Worm (Caenorhabditis elegans) whole organism, L3 larva: Measurements from ENCODE around the gene nhr-272.

ENCODE experiments used
- ZK546.5 ChIP-seq: sonication (generic microtip); optimal IDR thresholded peaks from 2 replicates; lab custom pipeline; 2017; ENCODE audit warnings: missing biosample characterization, missing genetic modification characterization
- ceh-82 ChIP-seq: fragments of 150-350 bp; optimal IDR thresholded peaks from 2 replicates; lab custom pipeline; 2014; ENCODE audit warnings: missing biosample characterization, missing genetic modification characterization
- egl-27 ChIP-seq: sonication (generic microtip); optimal IDR thresholded peaks from 4 replicates; lab custom pipeline; 2017; ENCODE audit warnings: missing biosample characterization, missing genetic modification reagents, missing genetic modification characterization
- elt-2 ChIP-seq: sonication (generic microtip); optimal IDR thresholded peaks from 2 replicates; lab custom pipeline; 2016; ENCODE audit warnings: missing genetic modification reagents, mild to moderate bottlenecking, missing genetic modification characterization, missing compliant biosample characterization
- nhr-11 ChIP-seq: fragments of 150-350 bp; optimal IDR thresholded peaks from 2 replicates; lab custom pipeline; 2014; ENCODE audit warnings: missing biosample characterization, missing genetic modification characterization
- nhr-237 ChIP-seq: fragments of 150-350 bp; optimal IDR thresholded peaks from 2 replicates; lab custom pipeline; 2014; ENCODE audit warnings: missing biosample characterization, missing genetic modification characterization
- nhr-76 ChIP-seq: fragments of 150-350 bp; sonication (generic microtip); optimal IDR thresholded peaks from 5 replicates; lab custom pipeline; 2014; ENCODE audit warnings: missing biosample characterization, missing genetic modification characterization
- pha-4 ChIP-seq: fragments of 150-350 bp; optimal IDR thresholded peaks from 2 replicates; lab custom pipeline; 2014; ENCODE audit warnings: missing biosample characterization, missing genetic modification reagents, missing genetic modification characterization
- pqm-1 ChIP-seq: fragments of 150-350 bp; optimal IDR thresholded peaks from 2 replicates; lab custom pipeline; 2017; ENCODE audit warnings: missing biosample characterization, missing genetic modification characterization, inconsistent platforms
- skn-1 ChIP-seq: fragments of 150-350 bp; optimal IDR thresholded peaks from 2 replicates; lab custom pipeline; 2014; ENCODE audit warnings: missing biosample characterization, missing genetic modification characterization
- ztf-11 ChIP-seq: fragments of 150-350 bp; optimal IDR thresholded peaks from 2 replicates; lab custom pipeline; 2014; ENCODE audit warnings: missing biosample characterization, missing genetic modification characterization

DNA sequence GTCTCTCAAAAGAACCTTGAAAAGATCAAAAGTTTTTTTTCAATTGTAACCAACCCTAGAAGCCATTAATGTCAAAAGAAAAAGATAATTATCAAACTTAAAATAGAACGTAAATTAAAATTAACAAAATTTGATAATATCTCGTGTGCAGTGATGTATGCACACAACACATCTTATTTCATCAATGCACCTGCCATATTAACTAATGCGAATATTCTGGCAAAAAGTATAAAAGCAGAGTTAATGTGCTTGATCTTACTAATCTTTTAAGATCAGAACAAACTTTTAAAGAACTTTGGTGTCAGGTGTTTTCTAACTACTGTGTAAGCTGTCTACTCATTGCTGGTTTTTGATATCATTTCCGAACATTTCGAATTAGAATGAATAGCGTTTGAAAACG is 1.9 kb downstream of the nhr-272 start:
- no peak for TF ChIP-seq elt-2 (tag; lab: Kevin White, UChicago)
- TF ChIP-seq nhr-11 (tag; lab: Kevin White, UChicago) = no peak
- no peak for TF ChIP-seq nhr-76 (tag; lab: Kevin White, UChicago)
- no peak for TF ChIP-seq ZK546.5 (tag; lab: Kevin White, UChicago)
- no peak for TF ChIP-seq ztf-11
- no peak for TF ChIP-seq pha-4 (tag; lab: Kevin White, UChicago)
- TF ChIP-seq skn-1 (tag; lab: Kevin White, UChicago) = no peak
- no peak for TF ChIP-seq nhr-237 (tag; lab: Kevin White, UChicago)
- TF ChIP-seq egl-27 = no peak
- no peak for TF ChIP-seq ceh-82 (tag; lab: Kevin White, UChicago)
- no peak for TF ChIP-seq pqm-1 (tag; lab: Kevin White, UChicago)
